Worm (Caenorhabditis elegans): ENCODE data around the gene T07F8.4.

The T07F8.4 gene

DNA sequence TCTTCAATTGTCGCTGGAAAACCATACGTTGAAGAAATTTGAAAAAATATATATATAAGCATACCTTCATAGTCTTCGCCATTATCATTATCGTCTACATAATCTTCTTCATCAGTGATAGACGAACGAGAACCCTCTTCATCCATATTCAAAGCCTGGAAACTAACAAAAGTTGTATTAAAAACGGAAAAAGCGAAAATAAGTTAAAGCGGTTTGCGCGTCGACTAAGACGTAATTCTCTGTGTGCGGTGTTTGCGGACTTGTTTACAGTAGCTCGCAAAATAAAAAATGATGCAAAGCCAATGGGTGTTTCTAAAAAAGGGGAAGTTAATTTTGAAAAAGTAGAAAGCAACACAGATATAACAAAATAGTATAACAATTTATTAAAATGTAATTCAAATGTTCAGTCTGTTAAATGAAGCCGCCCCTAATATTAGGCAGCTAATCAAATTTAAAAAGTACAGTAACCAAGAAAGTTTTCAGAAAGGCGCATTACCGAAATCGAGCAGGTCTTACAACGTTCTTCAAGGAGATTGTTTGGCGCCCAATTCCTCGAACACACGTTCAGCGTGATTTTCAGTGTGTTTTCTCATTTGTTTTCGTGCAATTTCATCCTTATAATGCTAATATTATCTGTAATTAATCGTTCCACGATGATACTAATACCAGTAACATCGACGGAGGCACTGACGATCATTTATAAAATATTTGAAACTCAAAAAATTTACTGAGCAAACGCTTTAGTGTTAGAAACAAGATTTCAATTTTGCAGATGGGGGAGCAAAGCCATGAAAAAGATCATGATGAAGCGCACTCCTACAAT, at the start of gene T07F8.4, which contains the start of gene gld-3:
Gene T07F8.4 (minus strand): TSS at position 162 of the 823 bp plus-strand sequence.
Gene gld-3 (plus strand): TSS at position 773 of the 823 bp plus-strand sequence.
- TF ChIP-seq nhr-237 (tag; optimal IDR thresholded peaks at IDR 0.05) (no peak), ceh-39 (tag; optimal IDR thresholded peaks at IDR 0.05) (no peak), tbx-8 (GFP tag; optimal IDR thresholded peaks at IDR 0.05) (no peak), pha-4 (tag; optimal IDR thresholded peaks at IDR 0.05) (no peak), sptf-1 (tag; optimal IDR thresholded peaks at IDR 0.05) (peak; percentile 42), lsy-2 (tag; optimal IDR thresholded peaks at IDR 0.05) (peak; percentile 93), mep-1 (tag; optimal IDR thresholded peaks at IDR 0.05) (peak; percentile 62), ceh-83 (GFP tag; optimal IDR thresholded peaks at IDR 0.05) (no peak)

DNA sequence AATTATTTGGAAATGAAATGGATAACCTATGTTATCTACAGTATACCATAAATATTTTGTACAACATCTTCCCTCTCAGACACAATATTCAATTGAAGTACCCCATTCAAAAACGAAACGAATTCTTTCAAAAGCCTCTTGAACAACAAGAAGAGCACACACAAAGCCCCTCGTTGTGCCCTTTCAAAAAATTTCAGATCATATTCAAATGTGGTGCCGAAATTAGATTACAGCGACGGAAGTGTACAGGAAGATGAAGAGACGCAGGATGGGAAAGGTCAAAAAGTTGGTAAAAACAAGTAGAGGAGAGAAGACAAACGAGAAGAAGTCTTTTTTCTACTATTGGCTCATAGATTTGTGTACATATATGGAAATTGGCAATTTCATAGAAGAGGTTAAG, 44.3 kb upstream of the T07F8.4 start:
- no peak for TF ChIP-seq nhr-76 (tag; optimal IDR thresholded peaks at IDR 0.05)
- TF ChIP-seq ces-1 (GFP tag; optimal IDR thresholded peaks at IDR 0.05) = peak; percentile 66

DNA sequence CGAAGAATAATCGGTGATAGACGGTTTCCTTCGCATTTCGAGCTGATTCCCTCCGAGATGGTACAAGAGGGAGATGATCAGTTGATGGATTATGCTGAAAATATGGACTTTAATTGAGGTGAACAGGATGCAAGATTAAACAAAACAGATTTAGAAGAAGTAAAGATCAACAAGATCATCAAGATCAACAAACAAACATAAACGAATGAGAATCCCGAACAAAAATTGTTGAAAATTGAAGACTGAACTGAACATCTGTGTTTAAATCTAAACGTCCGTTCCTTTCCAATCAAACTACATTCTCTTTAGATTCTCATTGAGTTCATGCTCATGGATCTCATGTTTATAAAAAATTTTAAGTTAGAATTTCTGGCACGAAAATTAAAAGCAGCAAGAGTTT, 43.0 kb upstream of the T07F8.4 start, which contains the start of gene glc-4:
Gene glc-4 (minus strand): TSS at position 101 of the 400 bp plus-strand sequence.
- TF ChIP-seq lsy-2 (tag; optimal IDR thresholded peaks at IDR 0.05) (no peak), ztf-11 (tag; optimal IDR thresholded peaks at IDR 0.05) (no peak), flh-1 (GFP tag; optimal IDR thresholded peaks at IDR 0.05) (no peak), unc-120 (tag; optimal IDR thresholded peaks at IDR 0.05; ENCODE audit: poor library complexity, severe bottlenecking) (no peak), elt-3 (tag; optimal IDR thresholded peaks at IDR 0.05) (no peak), unc-39 (tag; optimal IDR thresholded peaks at IDR 0.05) (no peak), snpc-4 (tag; optimal IDR thresholded peaks at IDR 0.05) (no peak), sem-2 (GFP tag; optimal IDR thresholded peaks at IDR 0.05) (no peak), ceh-83 (GFP tag; optimal IDR thresholded peaks at IDR 0.05) (no peak), drap-1 (GFP tag; optimal IDR thresholded peaks at IDR 0.05) (no peak), mls-2 (tag; optimal IDR thresholded peaks at IDR 0.05) (no peak), unc-62 (GFP tag; optimal IDR thresholded peaks at IDR 0.05) (no peak), elt-1 (tag; optimal IDR thresholded peaks at IDR 0.05; ENCODE audit: borderline replicate concordance, insufficient read depth) (no peak), lin-13 (tag; optimal IDR thresholded peaks at IDR 0.05) (no peak), ces-1 (GFP tag; optimal IDR thresholded peaks at IDR 0.05) (no peak), nhr-28 (tag; optimal IDR thresholded peaks at IDR 0.05) (no peak)

DNA sequence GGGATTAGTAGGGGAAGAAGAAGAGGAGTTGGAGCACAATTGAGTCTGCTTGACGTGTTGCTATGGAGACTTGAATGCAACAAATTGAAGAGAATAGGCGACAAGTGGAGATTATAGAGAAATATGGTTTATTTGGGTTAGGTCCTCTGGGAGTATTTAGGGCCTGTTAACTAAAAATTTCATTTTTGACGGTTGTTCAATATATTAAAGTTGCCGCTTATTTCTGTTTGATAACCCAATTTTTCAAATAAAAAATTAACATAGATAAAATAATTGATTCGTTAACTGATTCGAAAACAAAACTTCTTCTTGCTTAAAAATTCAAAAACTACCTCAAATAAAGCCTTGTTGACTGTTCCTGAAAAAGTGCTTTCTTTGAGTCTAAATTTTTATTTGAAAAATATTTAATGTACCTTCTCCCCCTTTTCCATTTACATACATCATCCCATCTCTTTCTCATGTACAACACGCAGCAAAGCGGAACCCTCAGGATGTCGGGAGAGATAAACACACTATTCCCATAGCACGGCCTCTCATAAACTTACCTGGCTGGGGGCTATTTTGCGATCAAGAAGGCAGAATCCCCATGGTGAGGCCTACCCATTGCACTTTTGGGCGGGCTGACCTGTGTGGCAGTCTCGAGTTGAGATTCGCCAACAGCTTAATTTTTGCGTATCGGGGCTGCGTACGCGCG, 39.6 kb upstream of the T07F8.4 start, which contains the start of gene dyf-13:
Gene dyf-13 (minus strand): TSS at position 51 of the 694 bp plus-strand sequence.
- TF ChIP-seq ceh-39 (tag; optimal IDR thresholded peaks at IDR 0.05) (no peak), nhr-2 (tag; optimal IDR thresholded peaks at IDR 0.05) (no peak), lsy-2 (tag; optimal IDR thresholded peaks at IDR 0.05) (no peak), tbx-8 (GFP tag; optimal IDR thresholded peaks at IDR 0.05) (no peak), blmp-1 (tag; optimal IDR thresholded peaks at IDR 0.05) (no peak), ham-2 (GFP tag; optimal IDR thresholded peaks at IDR 0.05) (no peak), nhr-28 (tag; optimal IDR thresholded peaks at IDR 0.05) (no peak), unc-120 (tag; optimal IDR thresholded peaks at IDR 0.05; ENCODE audit: poor library complexity, severe bottlenecking) (no peak), drap-1 (GFP tag; optimal IDR thresholded peaks at IDR 0.05) (no peak), sem-2 (GFP tag; optimal IDR thresholded peaks at IDR 0.05) (no peak), M03D4.4 (tag; optimal IDR thresholded peaks at IDR 0.05) (no peak), bed-3 (GFP tag; optimal IDR thresholded peaks at IDR 0.05) (no peak), ces-1 (GFP tag; optimal IDR thresholded peaks at IDR 0.05) (no peak), mls-2 (tag; optimal IDR thresholded peaks at IDR 0.05) (no peak), flh-1 (GFP tag; optimal IDR thresholded peaks at IDR 0.05) (no peak)

DNA sequence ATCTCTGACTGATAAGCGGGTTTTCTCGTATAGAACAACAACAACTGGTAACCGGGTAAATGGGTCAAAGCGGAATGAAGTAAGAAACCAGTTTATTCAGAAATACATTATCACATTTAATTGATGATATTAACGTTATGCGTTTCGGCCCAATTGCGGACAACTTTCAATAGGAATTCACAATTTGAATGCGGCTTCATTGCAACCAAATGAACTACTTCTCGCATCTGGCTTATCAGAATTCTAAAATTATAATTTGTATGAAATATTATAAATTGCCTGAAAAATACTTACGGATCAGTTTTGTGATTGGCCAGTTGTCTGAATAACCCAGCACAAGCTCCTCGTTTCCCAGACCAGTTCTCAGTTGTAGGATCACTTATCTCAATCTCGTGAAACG, 36.9 kb upstream of the T07F8.4 start, which contains the start of gene col-36:
Gene col-36 (minus strand): TSS at position 101 of the 400 bp plus-strand sequence.
- TF ChIP-seq hlh-1 (tag; optimal IDR thresholded peaks at IDR 0.05) (no peak), nhr-76 (tag; optimal IDR thresholded peaks at IDR 0.05) (no peak), ham-2 (GFP tag; optimal IDR thresholded peaks at IDR 0.05) (no peak), zip-8 (tag; optimal IDR thresholded peaks at IDR 0.05) (no peak), ceh-39 (tag; optimal IDR thresholded peaks at IDR 0.05) (no peak), bed-3 (GFP tag; optimal IDR thresholded peaks at IDR 0.05) (no peak), nhr-28 (tag; optimal IDR thresholded peaks at IDR 0.05) (no peak), snpc-4 (tag; optimal IDR thresholded peaks at IDR 0.05) (no peak), nhr-2 (tag; optimal IDR thresholded peaks at IDR 0.05) (no peak), unc-120 (tag; optimal IDR thresholded peaks at IDR 0.05; ENCODE audit: poor library complexity, severe bottlenecking) (no peak), ztf-11 (tag; optimal IDR thresholded peaks at IDR 0.05) (no peak)

All from whole organism, mixed stage, embryonic.